Worm (Caenorhabditis elegans): ENCODE data around the gene gpch-1.

DNA sequence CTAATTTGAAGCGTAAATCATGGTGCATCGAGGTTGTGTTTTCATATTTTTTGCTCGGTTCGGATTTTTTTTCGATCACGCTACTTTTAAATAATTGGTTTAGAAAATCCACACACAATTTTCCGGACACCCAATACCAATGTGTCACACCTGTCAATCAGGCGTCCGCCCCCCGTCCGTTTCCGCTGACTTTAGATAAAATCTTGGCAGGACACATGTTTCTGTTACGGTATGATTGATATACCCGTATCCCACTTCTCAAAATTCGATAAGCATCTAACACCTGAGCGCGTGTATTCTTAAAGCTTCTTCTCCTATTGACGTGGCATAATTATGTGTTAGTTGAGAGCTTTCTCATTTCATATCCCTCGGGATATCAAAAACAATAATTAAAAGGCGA is 39.7 kb downstream of the gpch-1 start:
- no peak for TF ChIP-seq fkh-10 (GFP tag; optimal IDR thresholded peaks at IDR 0.05)
- no peak for TF ChIP-seq lsy-2 (tag; optimal IDR thresholded peaks at IDR 0.05)
- no peak for TF ChIP-seq sptf-1 (tag; optimal IDR thresholded peaks at IDR 0.05)
- TF ChIP-seq unc-62 (GFP tag; optimal IDR thresholded peaks at IDR 0.05), result no peak

All from whole organism, L1 larva.